Worm (Caenorhabditis elegans): Measurements from ENCODE around the gene gcy-31.

The gcy-31 gene

DNA sequence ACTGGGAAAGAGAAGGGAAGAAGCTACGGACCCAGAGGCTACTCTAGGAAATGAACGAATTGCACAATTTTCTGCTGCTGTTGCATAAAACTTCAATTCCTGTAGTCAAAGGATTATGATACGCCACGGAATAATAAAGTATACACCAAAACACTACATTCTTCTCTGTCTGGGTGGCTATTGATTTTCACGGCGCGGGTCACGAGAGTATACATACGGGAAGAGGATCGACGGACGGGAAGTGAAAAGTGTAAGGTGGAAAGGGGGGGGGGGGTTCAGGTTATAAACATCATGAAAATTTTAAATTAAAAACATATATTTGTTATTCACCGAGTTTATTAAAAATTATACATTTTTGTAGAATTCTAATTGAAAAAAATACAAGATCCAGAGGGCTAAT lies 12.0 kb upstream of the gcy-31 start:
- no peak for TF ChIP-seq unc-62 (GFP tag; optimal IDR thresholded peaks at IDR 0.05)

ce11 chrX:2438857-2439256 lies 11.6 kb upstream of the gcy-31 start, which contains the start of gene gid-2:
Gene gid-2, minus strand, starts transcription at chrX:2438957.
- no peak for TF ChIP-seq unc-62 (GFP tag; optimal IDR thresholded peaks at IDR 0.05)

DNA sequence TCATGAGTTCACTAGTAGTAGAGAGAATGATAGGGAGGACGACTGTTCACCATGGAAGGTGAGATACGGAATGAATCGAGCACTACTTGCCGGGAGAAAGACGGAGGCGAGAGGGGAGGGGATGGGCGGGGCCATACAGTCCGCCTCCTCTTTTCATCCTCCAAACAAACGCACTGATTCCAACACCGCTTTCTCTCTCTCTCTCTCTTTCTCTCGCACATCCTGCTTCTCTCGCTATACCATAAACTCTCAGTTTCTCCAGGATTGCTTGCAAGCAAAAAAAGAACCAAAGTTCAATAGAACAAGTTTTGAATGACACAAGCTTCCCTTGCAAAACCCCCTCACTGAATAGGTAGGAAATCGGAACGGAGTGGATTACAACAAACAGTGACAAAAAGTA lies 8.0 kb upstream of the gcy-31 start:
- no peak for TF ChIP-seq unc-62 (GFP tag; optimal IDR thresholded peaks at IDR 0.05)

DNA sequence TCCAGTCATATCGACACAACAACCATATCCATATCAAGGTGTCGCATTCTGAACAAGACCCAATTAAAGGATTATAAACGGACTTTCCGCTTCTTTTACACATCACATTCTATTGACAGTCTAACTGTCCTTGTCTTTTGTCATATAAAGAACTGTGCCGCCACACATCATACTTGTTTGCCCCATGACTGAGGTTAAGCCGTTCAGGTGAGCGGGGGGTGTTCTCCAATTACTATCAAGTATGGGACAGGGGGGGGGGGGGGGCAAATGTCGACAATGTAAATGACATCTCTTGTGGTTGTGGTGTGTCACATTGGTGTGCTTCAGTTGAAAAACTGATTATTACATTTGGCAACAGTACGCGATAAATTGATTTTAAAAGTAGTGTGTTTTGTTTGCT lies 6.5 kb upstream of the gcy-31 start:
- no peak for TF ChIP-seq unc-62 (GFP tag; optimal IDR thresholded peaks at IDR 0.05)

DNA sequence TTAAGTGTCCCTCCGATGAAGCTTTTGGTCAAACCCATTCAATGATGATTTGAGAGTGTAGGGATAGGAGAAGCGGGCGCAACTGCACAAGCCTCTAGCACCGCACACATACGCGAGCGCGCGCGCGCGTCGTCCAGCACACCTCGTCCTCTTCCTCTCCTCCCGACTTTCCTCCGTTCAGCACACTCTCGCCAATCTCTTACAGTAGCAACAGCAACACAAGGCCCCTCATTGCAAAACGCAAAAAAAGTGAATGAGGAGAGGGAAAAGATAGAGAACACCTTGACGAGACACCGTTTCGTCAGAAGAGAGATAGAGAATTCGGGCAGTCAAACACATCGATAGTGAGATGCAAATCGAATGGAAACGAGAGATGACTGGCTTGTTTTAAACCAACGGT lies 5.2 kb upstream of the gcy-31 start:
- TF ChIP-seq unc-62 (GFP tag; optimal IDR thresholded peaks at IDR 0.05) = no peak

DNA sequence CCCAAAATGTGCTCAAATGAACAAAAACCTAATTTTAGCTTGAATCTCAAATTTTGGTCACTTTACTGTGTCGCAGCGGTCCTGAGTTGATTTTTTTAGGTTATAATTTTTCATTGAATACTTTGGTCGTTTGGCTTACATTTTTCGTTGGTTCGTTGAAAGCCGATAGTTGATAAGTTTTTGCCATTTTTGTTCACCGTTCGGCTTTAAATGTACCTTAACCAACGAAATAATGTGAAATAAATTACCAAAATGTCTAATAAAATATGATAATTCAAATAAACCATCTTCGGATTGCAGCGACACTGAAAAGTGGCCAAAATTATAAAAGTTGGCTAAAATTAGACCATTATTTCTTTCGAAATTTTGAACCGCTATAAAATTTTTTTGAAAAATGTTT lies 3.0 kb upstream of the gcy-31 start:
- TF ChIP-seq unc-62 (GFP tag; optimal IDR thresholded peaks at IDR 0.05) = no peak

ce11 chrX:2426932-2427331 lies 372 bp downstream of the gcy-31 start:
- TF ChIP-seq unc-62 (GFP tag; optimal IDR thresholded peaks at IDR 0.05) = no peak

- TF ChIP-seq unc-62 (GFP tag; optimal IDR thresholded peaks at IDR 0.05) = no peak
Observed at ce11 chrX:2425284-2425683, 2.0 kb downstream of the gcy-31 start.

DNA sequence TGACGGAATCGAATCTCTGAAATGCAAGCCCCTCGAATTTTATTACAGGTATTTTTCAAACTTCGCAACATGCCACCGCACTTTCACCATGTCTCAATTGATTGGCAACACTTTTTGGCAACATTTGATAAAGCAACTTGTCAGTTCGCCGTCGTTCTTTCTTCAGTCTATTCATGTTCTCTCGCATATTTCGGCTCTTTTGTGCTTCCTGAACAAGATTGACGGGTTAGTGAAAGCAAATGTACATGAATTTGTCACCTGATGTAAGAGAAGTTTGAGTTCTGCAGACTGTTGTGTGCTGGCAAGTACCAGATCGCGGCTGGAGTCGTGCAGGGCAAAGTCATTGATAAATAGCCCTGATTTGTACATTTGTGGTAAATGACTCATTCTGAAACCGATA lies 5.2 kb downstream of the gcy-31 start:
- TF ChIP-seq unc-62 (GFP tag; optimal IDR thresholded peaks at IDR 0.05) = no peak

- no peak for TF ChIP-seq unc-62 (GFP tag; optimal IDR thresholded peaks at IDR 0.05)
Observed at ce11 chrX:2419777-2420176, 7.5 kb downstream of the gcy-31 start, which contains the start of gene glr-7. Gene glr-7, minus strand, starts transcription at chrX:2419877.

- no peak for TF ChIP-seq unc-62 (GFP tag; optimal IDR thresholded peaks at IDR 0.05)
Observed at ce11 chrX:2413277-2413676, 14.0 kb downstream of the gcy-31 start, which contains the start of gene hlh-15. Gene hlh-15, minus strand, starts transcription at chrX:2413377.

DNA sequence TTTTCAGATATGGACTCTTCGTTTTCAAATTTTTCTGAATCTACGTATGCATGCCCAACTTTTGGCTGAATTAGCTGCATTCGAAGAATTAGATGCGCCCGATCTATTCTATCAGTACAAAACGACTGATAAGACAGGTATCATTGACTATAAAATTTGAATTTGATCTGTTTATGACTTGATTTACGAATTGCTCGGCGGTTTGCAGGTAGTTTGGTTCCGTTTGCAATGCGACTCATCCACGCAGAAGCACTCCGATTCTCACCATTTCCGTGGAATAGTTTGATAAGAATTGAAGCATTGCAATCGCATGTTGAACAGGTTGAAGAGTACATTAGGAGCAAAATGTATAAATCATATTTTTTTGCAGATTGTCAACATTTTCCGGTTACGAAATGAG lies 16.3 kb downstream of the gcy-31 start:
- no peak for TF ChIP-seq unc-62 (GFP tag; optimal IDR thresholded peaks at IDR 0.05)

DNA sequence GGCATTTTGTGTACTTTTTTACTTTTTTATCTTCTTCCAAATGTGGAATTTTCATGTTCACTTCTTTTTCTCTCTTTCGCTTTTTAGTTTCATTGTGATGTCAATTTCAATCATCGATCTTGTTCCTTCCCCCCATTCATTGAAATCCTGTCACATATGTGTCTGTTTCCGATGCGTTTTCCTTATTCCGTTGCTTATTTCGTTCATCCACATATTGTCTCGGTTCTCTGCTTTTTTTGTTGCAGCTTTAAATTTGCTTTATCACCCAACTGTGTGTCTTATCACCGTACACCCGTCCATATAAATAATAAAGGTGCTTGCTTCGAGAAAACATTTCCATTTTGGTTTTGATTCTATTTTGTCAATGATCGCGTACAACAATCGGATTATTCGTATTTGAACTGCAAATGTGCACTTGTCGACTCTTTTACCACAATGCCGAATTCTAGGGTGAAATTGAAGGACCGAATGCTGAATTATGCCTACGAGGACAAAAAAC lies 18.0 kb downstream of the gcy-31 start, which contains the start of the genes C43H6.12 and trpp-12:
C43H6.12 (plus strand) TSS at position 365 of the 499 bp plus-strand sequence.
trpp-12 (plus strand) TSS at position 449 of the 499 bp plus-strand sequence.
- TF ChIP-seq unc-62 (GFP tag; optimal IDR thresholded peaks at IDR 0.05) = no peak

ce11 chrX:2407167-2407566 lies 20.1 kb downstream of the gcy-31 start, which contains the start of gene mtpn-1:
Gene mtpn-1, plus strand, starts transcription at chrX:2407467.
- TF ChIP-seq unc-62 (GFP tag; optimal IDR thresholded peaks at IDR 0.05) = no peak

- TF ChIP-seq unc-62 (GFP tag; optimal IDR thresholded peaks at IDR 0.05) = no peak
Observed at ce11 chrX:2403724-2404123, 23.6 kb downstream of the gcy-31 start, which contains the start of gene C43H6.4. Gene C43H6.4, plus strand, starts transcription at chrX:2404024.

ce11 chrX:2401883-2402282 lies 25.4 kb downstream of the gcy-31 start, which contains the start of gene dhhc-9:
Gene dhhc-9, minus strand, starts transcription at chrX:2402036.
- TF ChIP-seq unc-62 (GFP tag; optimal IDR thresholded peaks at IDR 0.05) = no peak

ce11 chrX:2394983-2395382 lies 32.3 kb downstream of the gcy-31 start, which contains the start of gene C43H6.6:
Gene C43H6.6, plus strand, starts transcription at chrX:2395283.
- no peak for TF ChIP-seq unc-62 (GFP tag; optimal IDR thresholded peaks at IDR 0.05)
